Worm (Caenorhabditis elegans): ENCODE measurements around the gene C24H12.1.

ce11 chrII:423086-423485 is 18.1 kb upstream of the C24H12.1 start, which contains the start of gene C24H12.8:
- TF ChIP-seq tbx-2 (tag; optimal IDR thresholded peaks at IDR 0.05) (no peak), unc-62 (GFP tag; optimal IDR thresholded peaks at IDR 0.05) (no peak), nhr-76 (tag; optimal IDR thresholded peaks at IDR 0.05) (no peak), ceh-82 (tag; optimal IDR thresholded peaks at IDR 0.05) (no peak)
